Worm (Caenorhabditis elegans) whole organism, early embryonic: ENCODE data around the gene Y54F10BM.20.

Source experiments
- F13C5.2 ChIP-seq: sonication (generic microtip); optimal IDR thresholded peaks from 2 replicates; lab custom pipeline; 2017; ENCODE audit warnings: mild to moderate bottlenecking, missing genetic modification characterization, inconsistent platforms, missing compliant biosample characterization
- ama-1 ChIP-seq: fragments of 150-350 bp; optimal IDR thresholded peaks from 2 replicates; lab custom pipeline; 2014
- ceh-13 ChIP-seq: fragments of 200-800 bp; sonication (Bioruptor generic); optimal IDR thresholded peaks from 2 replicates; lab custom pipeline; 2018; ENCODE audit warnings: mild to moderate bottlenecking, missing genetic modification characterization, missing compliant biosample characterization
- ets-7 ChIP-seq: sonication (generic microtip); optimal IDR thresholded peaks from 2 replicates; lab custom pipeline; 2016; ENCODE audit warnings: missing genotype, missing genetic modification characterization, missing compliant biosample characterization
- flt-1 ChIP-seq: fragments of 200-800 bp; sonication (Bioruptor generic); IDR thresholded peaks from 2 replicates; pipeline ENCODE4 v1.3.6; 2022; ENCODE audit warnings: missing genetic modification characterization, missing compliant biosample characterization
- hmbx-1 ChIP-seq: sonication (generic microtip); optimal IDR thresholded peaks from 2 replicates; lab custom pipeline; 2016; ENCODE audit warnings: mild to moderate bottlenecking, missing genetic modification characterization, missing compliant biosample characterization
- pes-1 ChIP-seq: fragments of 200-800 bp; sonication (Bioruptor generic); IDR thresholded peaks from 2 replicates; pipeline ENCODE4 v1.3.6; 2022; ENCODE audit warnings: missing genetic modification reagents, missing genetic modification characterization, missing compliant biosample characterization
- scrt-1 ChIP-seq: fragments of 200-800 bp; sonication (Bioruptor generic); IDR thresholded peaks from 2 replicates; pipeline ENCODE4 v1.3.6; 2022; ENCODE audit warnings: missing genetic modification characterization, missing compliant biosample characterization
- sea-1 ChIP-seq: fragments of 200-800 bp; sonication (Bioruptor generic); conservative IDR thresholded peaks from 2 replicates; pipeline ENCODE4 v1.3.6; 2022; ENCODE audit warnings: missing genetic modification characterization, missing compliant biosample characterization
- tbx-11 ChIP-seq: fragments of 200-800 bp; sonication (Bioruptor generic); IDR thresholded peaks from 2 replicates; pipeline ENCODE4 v1.3.6; 2022; ENCODE audit warnings: missing genetic modification characterization, missing compliant biosample characterization
- tra-4 ChIP-seq: sonication (generic microtip); optimal IDR thresholded peaks from 2 replicates; lab custom pipeline; 2017; ENCODE audit warnings: missing genetic modification characterization, missing compliant biosample characterization

ce11 chrIII:2316439-2316838 is 8.4 kb downstream of the Y54F10BM.20 start:
- TF ChIP-seq scrt-1 (no peak), ama-1 (lab: Kevin White, UChicago) (no peak), flt-1 (GFP tag; lab: Robert Waterston, UW) (no peak), F13C5.2 (tag; lab: Kevin White, UChicago) (no peak), ceh-13 (GFP tag; lab: Kevin White, UChicago) (no peak), ets-7 (tag; lab: Kevin White, UChicago) (no peak), tbx-11 (GFP tag; lab: Robert Waterston, UW) (no peak), sea-1 (GFP tag; lab: Robert Waterston, UW) (no peak), pes-1 (GFP tag; lab: Robert Waterston, UW) (no peak), tra-4 (tag; lab: Kevin White, UChicago) (no peak), hmbx-1 (tag; lab: Kevin White, UChicago) (no peak)
